Fruit fly (Drosophila melanogaster) whole organism, adult: ENCODE results near the gene CG31248.

Experiments used
- CG14711 ChIP-seq: fragments of 200-800 bp; sonication (Bioruptor generic); optimal IDR thresholded peaks from 2 replicates; lab custom pipeline; 2018; ENCODE audit warnings: missing biosample characterization, mild to moderate bottlenecking, missing genetic modification characterization, moderate library complexity
- CG33017 ChIP-seq: fragments of 200-800 bp; sonication (Bioruptor generic); optimal IDR thresholded peaks from 2 replicates; lab custom pipeline; 2018; ENCODE audit warnings: missing biosample characterization, mild to moderate bottlenecking, missing genetic modification characterization, moderate library complexity
- CG5204 ChIP-seq: fragments of 200-800 bp; sonication (Bioruptor generic); optimal IDR thresholded peaks from 2 replicates; lab custom pipeline; 2016; ENCODE audit warnings: missing biosample characterization, missing genetic modification characterization
- CG7101 ChIP-seq: fragments of 200-800 bp; sonication (Bioruptor generic); optimal IDR thresholded peaks from 2 replicates; lab custom pipeline; 2018; ENCODE audit warnings: missing biosample characterization, mild to moderate bottlenecking, missing genetic modification characterization, moderate library complexity
- Clk ChIP-seq: fragments of 200-800 bp; sonication (Bioruptor generic); optimal IDR thresholded peaks from 2 replicates; lab custom pipeline; 2017; ENCODE audit warnings: missing biosample characterization, missing genetic modification characterization
- Crg-1 ChIP-seq: fragments of 200-800 bp; sonication (Bioruptor generic); optimal IDR thresholded peaks from 2 replicates; lab custom pipeline; 2016; ENCODE audit warnings: missing biosample characterization, missing genetic modification characterization
- cnc ChIP-seq, 2 experiments: fragments of >200 bp; optimal IDR thresholded peaks; 2 replicates each; lab custom pipeline; 2017
- pad ChIP-seq: fragments of 200-800 bp; sonication (Bioruptor generic); optimal IDR thresholded peaks from 3 replicates; lab custom pipeline; 2017; ENCODE audit warnings: missing biosample characterization, missing genetic modification characterization, mild to moderate bottlenecking, moderate library complexity, missing genetic modification reagents
- tj ChIP-seq: fragments of 200-800 bp; sonication (Bioruptor generic); optimal IDR thresholded peaks from 3 replicates; lab custom pipeline; 2017; ENCODE audit warnings: missing biosample characterization, mild to moderate bottlenecking, missing genetic modification characterization, moderate library complexity

- TF ChIP-seq CG33017 (no peak), tj (GFP tag; lab: Kevin White, UChicago) (no peak), CG7101 (tag; lab: Kevin White, UChicago) (no peak), Crg-1 (GFP tag; lab: Kevin White, UChicago) (no peak), CG5204 (GFP tag; lab: Kevin White, UChicago) (no peak), Clk (GFP tag; lab: Kevin White, UChicago) (no peak), CG14711 (tag; lab: Kevin White, UChicago) (no peak), pad (no peak), cnc (optimal IDR thresholded peaks at IDR 0.05; lab: Kevin White, UChicago) (no peak)
Observed at dm6 chr3R:7131260-7131659, 2.1 kb downstream of the CG31248 start, which contains the start of gene CG31493.
